Worm (Caenorhabditis elegans) whole organism, L4/young adult: ENCODE data around the gene M04D8.5.

Experiments used
- W03F9.2 ChIP-seq: fragments of 150-350 bp; optimal IDR thresholded peaks from 2 replicates; lab custom pipeline; 2014; ENCODE audit warnings: missing biosample characterization, missing genetic modification characterization
- dao-5 ChIP-seq: sonication (generic microtip); optimal IDR thresholded peaks from 2 replicates; lab custom pipeline; 2016; ENCODE audit warnings: missing genotype, missing genetic modification characterization, moderate library complexity, missing compliant biosample characterization

ce11 chrIII:9986827-9987429 is 46.2 kb downstream of the M04D8.5 start, which contains the start of gene C05B5.12:
- no peak for TF ChIP-seq W03F9.2 (tag; lab: Kevin White, UChicago)
- no peak for TF ChIP-seq dao-5
